Worm (Caenorhabditis elegans) whole organism, early embryonic: ENCODE measurements around the gene F49C5.3.

Experiments
- B0310.2 ChIP-seq: sonication (generic microtip); optimal IDR thresholded peaks from 2 replicates; lab custom pipeline; 2016; ENCODE audit warnings: mild to moderate bottlenecking, missing genetic modification characterization, missing compliant biosample characterization
- F13C5.2 ChIP-seq: sonication (generic microtip); optimal IDR thresholded peaks from 2 replicates; lab custom pipeline; 2017; ENCODE audit warnings: mild to moderate bottlenecking, missing genetic modification characterization, inconsistent platforms, missing compliant biosample characterization
- aly-1 ChIP-seq: sonication (generic microtip); optimal IDR thresholded peaks from 2 replicates; lab custom pipeline; 2016; ENCODE audit warnings: missing genetic modification characterization, missing compliant biosample characterization
- ama-1 ChIP-seq: fragments of 150-350 bp; optimal IDR thresholded peaks from 2 replicates; lab custom pipeline; 2014
- ets-7 ChIP-seq: sonication (generic microtip); optimal IDR thresholded peaks from 2 replicates; lab custom pipeline; 2016; ENCODE audit warnings: missing genotype, missing genetic modification characterization, missing compliant biosample characterization
- flt-1 ChIP-seq: fragments of 200-800 bp; sonication (Bioruptor generic); IDR thresholded peaks from 2 replicates; pipeline ENCODE4 v1.3.6; 2022; ENCODE audit warnings: missing genetic modification characterization, missing compliant biosample characterization
- hnd-1 ChIP-seq: sonication (generic microtip); optimal IDR thresholded peaks from 2 replicates; lab custom pipeline; 2016; ENCODE audit warnings: missing genetic modification characterization, missing compliant biosample characterization
- sea-1 ChIP-seq: fragments of 200-800 bp; sonication (Bioruptor generic); conservative IDR thresholded peaks from 2 replicates; pipeline ENCODE4 v1.3.6; 2022; ENCODE audit warnings: missing genetic modification characterization, missing compliant biosample characterization
- tbx-11 ChIP-seq: fragments of 200-800 bp; sonication (Bioruptor generic); IDR thresholded peaks from 2 replicates; pipeline ENCODE4 v1.3.6; 2022; ENCODE audit warnings: missing genetic modification characterization, missing compliant biosample characterization
- tra-4 ChIP-seq: sonication (generic microtip); optimal IDR thresholded peaks from 2 replicates; lab custom pipeline; 2017; ENCODE audit warnings: missing genetic modification characterization, missing compliant biosample characterization

ce11 chrII:12519616-12520015, 16.7 kb upstream of the F49C5.3 start, which contains the start of gene ceh-99:
- no peak for TF ChIP-seq F13C5.2 (tag; lab: Kevin White, UChicago)
- TF ChIP-seq sea-1 (GFP tag; lab: Robert Waterston, UW), result no peak
- TF ChIP-seq flt-1 (GFP tag; lab: Robert Waterston, UW), result no peak
- no peak for TF ChIP-seq ama-1
- TF ChIP-seq B0310.2 (tag; lab: Kevin White, UChicago), result no peak
- no peak for TF ChIP-seq ets-7 (tag; lab: Kevin White, UChicago)
- TF ChIP-seq tra-4 (tag; lab: Kevin White, UChicago), result no peak
- TF ChIP-seq hnd-1 (tag; lab: Kevin White, UChicago), result no peak
- TF ChIP-seq aly-1 (tag; lab: Kevin White, UChicago), result no peak
- no peak for TF ChIP-seq tbx-11 (GFP tag; lab: Robert Waterston, UW)
